Worm (Caenorhabditis elegans): ENCODE measurements around the gene sas-1.

ce11 chrIII:12738935-12739334 is 39.6 kb downstream of the sas-1 start:
- TF ChIP-seq pqm-1 (tag; optimal IDR thresholded peaks at IDR 0.05) (no peak), nhr-237 (tag; optimal IDR thresholded peaks at IDR 0.05) (no peak), ama-1 (optimal IDR thresholded peaks at IDR 0.05) (no peak), R02D3.7 (tag; optimal IDR thresholded peaks at IDR 0.05) (no peak), nhr-25 (tag; optimal IDR thresholded peaks at IDR 0.05) (no peak), fkh-10 (GFP tag; optimal IDR thresholded peaks at IDR 0.05) (no peak), nhr-67 (tag; optimal IDR thresholded peaks at IDR 0.05) (no peak)

All from whole organism, L3 larva.